Fruit fly (Drosophila melanogaster) whole organism: ENCODE data around the gene holn1.

ENCODE experiments used
- CG8478 ChIP-seq: fragments of >200 bp; optimal IDR thresholded peaks from 2 replicates; lab custom pipeline; 2018; ENCODE audit warnings: inconsistent platforms
- Dll ChIP-seq: fragments of >200 bp; optimal IDR thresholded peaks from 2 replicates; lab custom pipeline; 2017
- EcR ChIP-seq, 2 experiments: fragments of >200 bp; optimal IDR thresholded peaks; 2 replicates each; lab custom pipeline; 2017; ENCODE audit warnings: missing biosample characterization in 2 of 2, missing genetic modification characterization in 2 of 2, missing genetic modification reagents in 2 of 2
- pan ChIP-seq: fragments of >200 bp; optimal IDR thresholded peaks from 2 replicates; lab custom pipeline; 2017
- psq ChIP-seq: fragments of >200 bp; optimal IDR thresholded peaks from 2 replicates; lab custom pipeline; 2017
- usp ChIP-seq: fragments of >200 bp; optimal IDR thresholded peaks from 2 replicates; lab custom pipeline; 2017; ENCODE audit warnings: missing biosample characterization, missing genetic modification characterization, mixed read lengths

The holn1 gene

dm6 chr2L:10405008-10405654, 30.7 kb upstream of the holn1 start, which contains the start of the genes CG17768, LSm-4 and Ir31a:
Gene CG17768 (minus strand): TSS chr2L:10405203.
Gene LSm-4 (minus strand): TSS chr2L:10405203.
Gene Ir31a (plus strand): TSS chr2L:10405565.
- TF ChIP-seq usp (GFP tag; lab: Kevin White, UChicago) (no peak), EcR (GFP tag; optimal IDR thresholded peaks at IDR 0.05; lab: Kevin White, UChicago) (no peak), pan (lab: Kevin White, UChicago) (no peak), Dll (lab: Kevin White, UChicago) (no peak), psq (lab: Kevin White, UChicago) (no peak), CG8478 (no peak)

dm6 chr2L:10408122-10408576, 27.6 kb upstream of the holn1 start, which contains the start of the genes Ip259 and RpS27A:
Gene Ip259 (plus strand): TSS chr2L:10408352.
Gene RpS27A (plus strand): TSS chr2L:10408352.
- TF ChIP-seq psq (lab: Kevin White, UChicago) (no peak), pan (lab: Kevin White, UChicago) (no peak), usp (GFP tag; lab: Kevin White, UChicago) (no peak), CG8478 (no peak), Dll (lab: Kevin White, UChicago) (no peak), EcR (GFP tag; optimal IDR thresholded peaks at IDR 0.05; lab: Kevin White, UChicago) (no peak)

- no peak for TF ChIP-seq CG8478
- no peak for TF ChIP-seq pan (lab: Kevin White, UChicago)
- TF ChIP-seq psq (lab: Kevin White, UChicago): no peak
- TF ChIP-seq Dll (lab: Kevin White, UChicago): no peak
- TF ChIP-seq EcR (GFP tag; optimal IDR thresholded peaks at IDR 0.05; lab: Kevin White, UChicago): no peak
- TF ChIP-seq usp (GFP tag; lab: Kevin White, UChicago): no peak
These were observed 22.3 kb upstream of the holn1 start, which contains the start of the genes CG5355 and Klp31E for dm6 chr2L:10413251-10414127. Gene CG5355 (minus strand): TSS chr2L:10413463. Gene Klp31E (plus strand): TSS chr2L:10414017.

- TF ChIP-seq EcR (GFP tag; optimal IDR thresholded peaks at IDR 0.05; lab: Kevin White, UChicago) (no peak), psq (lab: Kevin White, UChicago) (no peak), pan (lab: Kevin White, UChicago) (no peak), Dll (lab: Kevin White, UChicago) (no peak), CG8478 (no peak), usp (GFP tag; lab: Kevin White, UChicago) (no peak)
These were observed 16.8 kb upstream of the holn1 start, which contains the start of gene RfC3 for dm6 chr2L:10418981-10419380. Gene RfC3 (plus strand): TSS chr2L:10419190.

dm6 chr2L:10422643-10423606, 12.9 kb upstream of the holn1 start, which contains the start of the genes pie and Wdfy2:
Gene pie (minus strand): TSS chr2L:10422780.
Gene Wdfy2 (plus strand): TSS chr2L:10423291.
- TF ChIP-seq CG8478 (no peak), pan (lab: Kevin White, UChicago) (no peak), psq (lab: Kevin White, UChicago) (no peak), Dll (lab: Kevin White, UChicago) (no peak), usp (GFP tag; lab: Kevin White, UChicago) (no peak), EcR (GFP tag; optimal IDR thresholded peaks at IDR 0.05; lab: Kevin White, UChicago) (no peak)

- TF ChIP-seq pan (lab: Kevin White, UChicago) (no peak), Dll (lab: Kevin White, UChicago) (no peak), CG8478 (no peak), EcR (GFP tag; optimal IDR thresholded peaks at IDR 0.05; lab: Kevin White, UChicago) (no peak), usp (GFP tag; lab: Kevin White, UChicago) (no peak), psq (lab: Kevin White, UChicago) (no peak)
These were observed 10.2 kb upstream of the holn1 start for dm6 chr2L:10425599-10425998.

dm6 chr2L:10426534-10427048, 9.2 kb upstream of the holn1 start, which contains the start of the genes SmB and KdelR:
Gene SmB (minus strand): TSS chr2L:10426627.
Gene KdelR (plus strand): TSS chr2L:10426887.
- TF ChIP-seq usp (GFP tag; lab: Kevin White, UChicago) (no peak), CG8478 (no peak), psq (lab: Kevin White, UChicago) (no peak), Dll (lab: Kevin White, UChicago) (no peak), EcR (GFP tag; optimal IDR thresholded peaks at IDR 0.05; lab: Kevin White, UChicago) (no peak), pan (lab: Kevin White, UChicago) (no peak)

dm6 chr2L:10428528-10428927, 7.3 kb upstream of the holn1 start, which contains the start of gene CG5188:
Gene CG5188 (plus strand): TSS chr2L:10428829.
- TF ChIP-seq usp (GFP tag; lab: Kevin White, UChicago): no peak
- TF ChIP-seq CG8478: no peak
- TF ChIP-seq psq (lab: Kevin White, UChicago): no peak
- TF ChIP-seq EcR (GFP tag; optimal IDR thresholded peaks at IDR 0.05; lab: Kevin White, UChicago): no peak
- no peak for TF ChIP-seq pan (lab: Kevin White, UChicago)
- no peak for TF ChIP-seq Dll (lab: Kevin White, UChicago)

- TF ChIP-seq EcR (GFP tag; optimal IDR thresholded peaks at IDR 0.05; lab: Kevin White, UChicago) (no peak), psq (lab: Kevin White, UChicago) (no peak), CG8478 (no peak), pan (lab: Kevin White, UChicago) (no peak), usp (GFP tag; lab: Kevin White, UChicago) (no peak)
These were observed 4.9 kb upstream of the holn1 start, which contains the start of the genes Bug22 and TfIIB for dm6 chr2L:10430802-10431476. Gene Bug22 (minus strand): TSS chr2L:10430918. Gene TfIIB (plus strand): TSS chr2L:10431338.
